Worm (Caenorhabditis elegans) whole organism, L1 larva: ENCODE results near the gene C54D10.3.

Source experiments
- alr-1 ChIP-seq: fragments of 200-800 bp; sonication (Bioruptor generic); optimal IDR thresholded peaks from 2 replicates; lab custom pipeline; 2018; ENCODE audit warnings: borderline replicate concordance, mild to moderate bottlenecking, missing genetic modification characterization, missing compliant biosample characterization
- aly-2 ChIP-seq: fragments of 150-350 bp; optimal IDR thresholded peaks from 2 replicates; lab custom pipeline; 2014; ENCODE audit warnings: missing biosample characterization, missing genetic modification characterization
- blmp-1 ChIP-seq: fragments of 150-350 bp; optimal IDR thresholded peaks from 2 replicates; lab custom pipeline; 2014; ENCODE audit warnings: missing biosample characterization, missing genetic modification characterization
- elt-3 ChIP-seq, 6 experiments: fragments of 150-350 bp in 1 of 6; sonication (generic microtip); optimal IDR thresholded peaks; 2 replicates each; lab custom pipeline; 2017 to 2018; ENCODE audit warnings: missing biosample characterization in 6 of 6, missing genetic modification characterization in 6 of 6, inconsistent platforms in 1 of 6
- mdl-1 ChIP-seq, 2 experiments: fragments of 150-350 bp; optimal IDR thresholded peaks; 2 replicates each; lab custom pipeline; 2014 to 2017; ENCODE audit warnings: missing biosample characterization in 2 of 2, missing genetic modification characterization in 2 of 2, inconsistent platforms in 1 of 2
- nhr-11 ChIP-seq: fragments of 150-350 bp; optimal IDR thresholded peaks from 2 replicates; lab custom pipeline; 2014; ENCODE audit warnings: missing biosample characterization, missing genetic modification characterization
- nhr-12 ChIP-seq: sonication (generic microtip); optimal IDR thresholded peaks from 2 replicates; lab custom pipeline; 2017; ENCODE audit warnings: missing biosample characterization, missing genetic modification characterization
- nhr-84 ChIP-seq: sonication (generic microtip); optimal IDR thresholded peaks from 2 replicates; lab custom pipeline; 2017; ENCODE audit warnings: missing biosample characterization, missing genetic modification characterization
- rnt-1 ChIP-seq: sonication (generic microtip); optimal IDR thresholded peaks from 2 replicates; lab custom pipeline; 2016; ENCODE audit warnings: mild to moderate bottlenecking, missing genetic modification characterization, moderate library complexity, missing compliant biosample characterization
- snpc-4 ChIP-seq: fragments of 150-350 bp; optimal IDR thresholded peaks from 2 replicates; lab custom pipeline; 2014; ENCODE audit warnings: missing biosample characterization, missing genetic modification characterization
- sox-4 ChIP-seq: sonication (generic microtip); optimal IDR thresholded peaks from 2 replicates; lab custom pipeline; 2016; ENCODE audit warnings: missing genetic modification characterization, missing compliant biosample characterization
- sptf-1 ChIP-seq: fragments of 150-350 bp; optimal IDR thresholded peaks from 2 replicates; lab custom pipeline; 2014; ENCODE audit warnings: missing biosample characterization, missing genetic modification characterization
- unc-30 ChIP-seq: sonication (generic microtip); optimal IDR thresholded peaks from 2 replicates; lab custom pipeline; 2017; ENCODE audit warnings: missing biosample characterization, missing genetic modification characterization
- zip-4 ChIP-seq: fragments of 200-800 bp; sonication (Bioruptor generic); optimal IDR thresholded peaks from 2 replicates; lab custom pipeline; 2018; ENCODE audit warnings: mild to moderate bottlenecking, missing genetic modification characterization, moderate library complexity, missing compliant biosample characterization

ce11 chrV:12412321-12412720 lies 6.1 kb upstream of the C54D10.3 start:
- no peak for TF ChIP-seq nhr-11 (tag; lab: Kevin White, UChicago)
- TF ChIP-seq zip-4, result no peak
- TF ChIP-seq unc-30 (tag; lab: Kevin White, UChicago), result no peak
- TF ChIP-seq mdl-1 (tag; optimal IDR thresholded peaks at IDR 0.05; lab: Kevin White, UChicago), result no peak
- TF ChIP-seq blmp-1 (tag; lab: Kevin White, UChicago), result no peak
- TF ChIP-seq nhr-12, result no peak
- no peak for TF ChIP-seq snpc-4 (tag; lab: Kevin White, UChicago)
- TF ChIP-seq sox-4 (tag; lab: Kevin White, UChicago), result no peak
- TF ChIP-seq rnt-1, result no peak
- TF ChIP-seq nhr-84 (tag; lab: Kevin White, UChicago), result no peak
- no peak for TF ChIP-seq alr-1 (tag; lab: Kevin White, UChicago)
- TF ChIP-seq sptf-1 (tag; lab: Kevin White, UChicago), result no peak
- no peak for TF ChIP-seq aly-2
- no peak for TF ChIP-seq elt-3 (tag; optimal IDR thresholded peaks at IDR 0.05; lab: Kevin White, UChicago)
